Worm (Caenorhabditis elegans): ENCODE data around the gene cyp-34A7.

The cyp-34A7 gene

ce11 chrV:3929099-3929498 is 34.5 kb downstream of the cyp-34A7 start, which contains the start of gene srx-64:
TSS of gene srx-64 (plus strand) at chrV:3929399.
- TF ChIP-seq elt-3 (tag; optimal IDR thresholded peaks at IDR 0.05) (no peak), nhr-90 (tag; optimal IDR thresholded peaks at IDR 0.05; ENCODE audit: poor library complexity) (no peak), ets-5 (GFP tag; IDR thresholded peaks at IDR 0.05) (no peak), nhr-84 (tag; optimal IDR thresholded peaks at IDR 0.05) (no peak), lir-3 (tag; optimal IDR thresholded peaks at IDR 0.05; ENCODE audit: poor library complexity) (no peak), alr-1 (tag; optimal IDR thresholded peaks at IDR 0.05; ENCODE audit: borderline replicate concordance) (no peak), nhr-85 (tag) (no peak), lin-39 (tag; optimal IDR thresholded peaks at IDR 0.05) (no peak), efl-3 (GFP tag; optimal IDR thresholded peaks at IDR 0.05) (no peak), mdl-1 (tag; optimal IDR thresholded peaks at IDR 0.05) (no peak), vab-15 (tag; optimal IDR thresholded peaks at IDR 0.05) (no peak), C16A3.4 (tag; optimal IDR thresholded peaks at IDR 0.05) (no peak), hpl-2 (GFP tag; optimal IDR thresholded peaks at IDR 0.05) (no peak), nhr-76 (tag; optimal IDR thresholded peaks at IDR 0.05) (no peak), zip-4 (GFP tag; optimal IDR thresholded peaks at IDR 0.05) (no peak), C34B4.2 (tag; optimal IDR thresholded peaks at IDR 0.05) (no peak), nhr-20 (tag; optimal IDR thresholded peaks at IDR 0.05) (no peak), nhr-77 (tag; optimal IDR thresholded peaks at IDR 0.05) (no peak), ceh-63 (GFP tag; optimal IDR thresholded peaks at IDR 0.05) (no peak)

ce11 chrV:3927522-3927921 is 36.1 kb downstream of the cyp-34A7 start:
- no peak for TF ChIP-seq efl-3 (GFP tag; optimal IDR thresholded peaks at IDR 0.05)
- no peak for TF ChIP-seq lin-35 (GFP tag; optimal IDR thresholded peaks at IDR 0.05)

ce11 chrV:3922547-3922946 is 41.1 kb downstream of the cyp-34A7 start:
- no peak for TF ChIP-seq alr-1 (tag; optimal IDR thresholded peaks at IDR 0.05; ENCODE audit: borderline replicate concordance)
- TF ChIP-seq efl-1 (optimal IDR thresholded peaks at IDR 0.05): no peak
- no peak for TF ChIP-seq efl-1 (GFP tag; optimal IDR thresholded peaks at IDR 0.05 in 1 of 2)
- TF ChIP-seq vab-15 (tag; optimal IDR thresholded peaks at IDR 0.05): no peak
- TF ChIP-seq tlp-1 (tag; optimal IDR thresholded peaks at IDR 0.05): no peak
- no peak for TF ChIP-seq elt-2 (tag; optimal IDR thresholded peaks at IDR 0.05)
- no peak for TF ChIP-seq lin-14 (GFP tag; optimal IDR thresholded peaks at IDR 0.05)

ce11 chrV:3921635-3922034 is 42.0 kb downstream of the cyp-34A7 start, which contains the start of gene srx-65:
TSS of gene srx-65 (plus strand) at chrV:3921935.
- no peak for TF ChIP-seq nhr-85 (tag)
- TF ChIP-seq efl-1 (optimal IDR thresholded peaks at IDR 0.05): no peak
- TF ChIP-seq efl-1 (GFP tag; optimal IDR thresholded peaks at IDR 0.05 in 1 of 2): peak in 1 of 2 experiments; percentile 36

ce11 chrV:3919289-3919688 is 44.3 kb downstream of the cyp-34A7 start, which contains the start of gene srx-66:
TSS of gene srx-66 (plus strand) at chrV:3919589.
- no peak for TF ChIP-seq nhr-47 (tag; optimal IDR thresholded peaks at IDR 0.05)
- TF ChIP-seq fkh-10 (GFP tag; optimal IDR thresholded peaks at IDR 0.05): no peak

- TF ChIP-seq nhr-20 (tag; optimal IDR thresholded peaks at IDR 0.05): no peak
- TF ChIP-seq nhr-11 (tag; optimal IDR thresholded peaks at IDR 0.05): no peak
- TF ChIP-seq unc-130 (tag; optimal IDR thresholded peaks at IDR 0.05): no peak
- TF ChIP-seq hlh-4 (tag; optimal IDR thresholded peaks at IDR 0.05): no peak
- no peak for TF ChIP-seq nhr-237 (tag; optimal IDR thresholded peaks at IDR 0.05)
- TF ChIP-seq irx-1 (tag; optimal IDR thresholded peaks at IDR 0.05): no peak
- TF ChIP-seq jun-1 (tag; optimal IDR thresholded peaks at IDR 0.05): no peak
- TF ChIP-seq nhr-19 (GFP tag; conservative IDR thresholded peaks at IDR 0.05): no peak
- no peak for TF ChIP-seq zag-1 (tag; optimal IDR thresholded peaks at IDR 0.05)
- no peak for TF ChIP-seq egl-27 (tag; optimal IDR thresholded peaks at IDR 0.05)
- no peak for TF ChIP-seq aha-1 (tag; optimal IDR thresholded peaks at IDR 0.05)
- no peak for TF ChIP-seq tlp-1 (tag; optimal IDR thresholded peaks at IDR 0.05)
- TF ChIP-seq ceh-82 (tag; optimal IDR thresholded peaks at IDR 0.05): no peak
- TF ChIP-seq snpc-4 (tag; optimal IDR thresholded peaks at IDR 0.05): no peak
- no peak for TF ChIP-seq C16A3.4 (tag; optimal IDR thresholded peaks at IDR 0.05)
- no peak for TF ChIP-seq mdl-1 (tag; optimal IDR thresholded peaks at IDR 0.05)
Measured at ce11 chrV:3916480-3916879, 47.1 kb downstream of the cyp-34A7 start, which contains the start of gene srx-67. TSS of gene srx-67 (plus strand) at chrV:3916780.

Data from whole organism, L1 larva.